Worm (Caenorhabditis elegans) whole organism, young adult: ENCODE data around the gene lmtr-3.

Experiments used
- B0336.3 ChIP-seq: fragments of 200-800 bp; sonication (Bioruptor generic); IDR thresholded peaks from 2 replicates; pipeline ENCODE4 v1.3.6; 2022; ENCODE audit warnings: missing genetic modification characterization, missing compliant biosample characterization
- F49E8.2 ChIP-seq: sonication (generic microtip); optimal IDR thresholded peaks from 3 replicates; lab custom pipeline; 2017; ENCODE audit warnings: missing genetic modification characterization, mild to moderate bottlenecking, missing compliant biosample characterization, antibody characterized with exemption, moderate library complexity; ENCODE audit not compliant: insufficient read depth
- K11D2.4 ChIP-seq: fragments of 200-800 bp; sonication (Bioruptor generic); IDR thresholded peaks from 2 replicates; pipeline ENCODE4 v1.3.6; 2022; ENCODE audit warnings: missing genetic modification reagents, missing genetic modification characterization, missing compliant biosample characterization
- T26A5.8 ChIP-seq: sonication (generic microtip); optimal IDR thresholded peaks from 2 replicates; lab custom pipeline; 2016; ENCODE audit warnings: missing genetic modification characterization, missing compliant biosample characterization
- Y53F4B.3 ChIP-seq: fragments of 200-800 bp; sonication (Bioruptor generic); IDR thresholded peaks from 2 replicates; pipeline ENCODE4 v1.3.6; 2022; ENCODE audit warnings: missing genetic modification reagents, missing genetic modification characterization, missing compliant biosample characterization
- ama-1 ChIP-seq, 3 experiments: fragments of 150-350 bp in 1 of 3; sonication (generic microtip) in 2 of 3; optimal IDR thresholded peaks; 2 replicates each; lab custom pipeline; 2014 to 2018; ENCODE audit warnings: missing biosample characterization in 2 of 3, missing genetic modification characterization in 2 of 3, missing genetic modification reagents in 2 of 3
- aptf-3 ChIP-seq: fragments of 200-800 bp; sonication (Bioruptor generic); IDR thresholded peaks from 2 replicates; pipeline ENCODE4 v1.3.6; 2022; ENCODE audit warnings: missing genetic modification characterization, missing compliant biosample characterization
- athp-1 ChIP-seq: sonication (generic microtip); optimal IDR thresholded peaks from 2 replicates; lab custom pipeline; 2017; ENCODE audit warnings: mild to moderate bottlenecking, missing genetic modification characterization, missing compliant biosample characterization
- ccch-3 ChIP-seq: fragments of 200-800 bp; sonication (Bioruptor generic); optimal IDR thresholded peaks from 2 replicates; lab custom pipeline; 2018; ENCODE audit warnings: mild to moderate bottlenecking, missing genetic modification characterization, missing compliant biosample characterization
- cebp-1 ChIP-seq, 2 experiments: fragments of 200-800 bp in 1 of 2; sonication (Bioruptor generic) in 1 of 2; sonication (generic microtip) in 1 of 2; IDR thresholded peaks in 1 of 2; optimal IDR thresholded peaks in 1 of 2; 2 replicates each; pipeline versions ENCODE4 v1.3.6 to Lab custom; 2017 to 2022; ENCODE audit warnings: missing compliant biosample characterization in 2 of 2, missing genetic modification characterization in 2 of 2, mild to moderate bottlenecking in 1 of 2, missing genetic modification reagents in 1 of 2, moderate library complexity in 1 of 2
- ceh-100 ChIP-seq: fragments of 200-800 bp; sonication (Bioruptor generic); IDR thresholded peaks from 2 replicates; pipeline ENCODE4 v1.3.6; 2022; ENCODE audit warnings: missing genetic modification reagents, missing genetic modification characterization, missing compliant biosample characterization
- ceh-27 ChIP-seq: fragments of 200-800 bp; sonication (Bioruptor generic); optimal IDR thresholded peaks from 2 replicates; lab custom pipeline; 2018; ENCODE audit warnings: mild to moderate bottlenecking, missing genetic modification characterization, moderate library complexity, missing compliant biosample characterization
- ceh-79 ChIP-seq: sonication (generic microtip); optimal IDR thresholded peaks from 2 replicates; lab custom pipeline; 2017; ENCODE audit warnings: mild to moderate bottlenecking, missing genetic modification characterization, missing compliant biosample characterization
- ceh-91 ChIP-seq: fragments of 200-800 bp; sonication (Bioruptor generic); IDR thresholded peaks from 2 replicates; pipeline ENCODE4 v1.3.6; 2022; ENCODE audit warnings: missing genetic modification reagents, missing genetic modification characterization, missing compliant biosample characterization
- chd-7 ChIP-seq: sonication (generic microtip); optimal IDR thresholded peaks from 2 replicates; lab custom pipeline; 2016; ENCODE audit warnings: mild to moderate bottlenecking, missing genetic modification characterization, moderate library complexity, missing compliant biosample characterization
- die-1 ChIP-seq: sonication (generic microtip); optimal IDR thresholded peaks from 2 replicates; lab custom pipeline; 2016; ENCODE audit warnings: missing genotype, mild to moderate bottlenecking, missing genetic modification characterization, missing compliant biosample characterization
- dpff-1 ChIP-seq: sonication (generic microtip); optimal IDR thresholded peaks from 2 replicates; lab custom pipeline; 2017; ENCODE audit warnings: mild to moderate bottlenecking, missing genetic modification characterization, missing compliant biosample characterization
- efl-1 ChIP-seq: fragments of 150-350 bp; optimal IDR thresholded peaks from 2 replicates; lab custom pipeline; 2014; ENCODE audit warnings: missing biosample characterization, missing genetic modification reagents, missing genetic modification characterization
- ekl-4 ChIP-seq: fragments of 200-800 bp; sonication (Bioruptor generic); IDR thresholded peaks from 2 replicates; pipeline ENCODE4 v1.3.6; 2022; ENCODE audit warnings: missing genetic modification reagents, missing genetic modification characterization, missing compliant biosample characterization
- fkh-3 ChIP-seq: sonication (generic microtip); optimal IDR thresholded peaks from 2 replicates; lab custom pipeline; 2016; ENCODE audit warnings: mild to moderate bottlenecking, missing genetic modification characterization, missing compliant biosample characterization
- lin-40 ChIP-seq: sonication (generic microtip); optimal IDR thresholded peaks from 2 replicates; lab custom pipeline; 2016; ENCODE audit warnings: missing genetic modification characterization, mild to moderate bottlenecking, missing compliant biosample characterization, missing genotype, missing genetic modification reagents
- lsl-1 ChIP-seq: fragments of 200-800 bp; sonication (Bioruptor generic); optimal IDR thresholded peaks from 2 replicates; lab custom pipeline; 2018; ENCODE audit warnings: mild to moderate bottlenecking, missing genetic modification characterization, moderate library complexity, missing compliant biosample characterization
- madf-8 ChIP-seq: fragments of 200-800 bp; sonication (Bioruptor generic); conservative IDR thresholded peaks from 2 replicates; pipeline ENCODE4 v1.3.6; 2022; ENCODE audit warnings: missing genetic modification reagents, missing genetic modification characterization, missing compliant biosample characterization
- mel-28 ChIP-seq: sonication (generic microtip); optimal IDR thresholded peaks from 2 replicates; lab custom pipeline; 2016; ENCODE audit warnings: borderline replicate concordance, mild to moderate bottlenecking, missing genetic modification characterization, missing compliant biosample characterization
- nfya-1 ChIP-seq: sonication (generic microtip); optimal IDR thresholded peaks from 2 replicates; lab custom pipeline; 2017; ENCODE audit warnings: antibody characterized with exemption, missing compliant biosample characterization, missing genetic modification characterization, borderline replicate concordance; ENCODE audit not compliant: insufficient read depth
- nhr-179 ChIP-seq: sonication (generic microtip); optimal IDR thresholded peaks from 2 replicates; lab custom pipeline; 2016; ENCODE audit warnings: mild to moderate bottlenecking, missing genetic modification characterization, missing compliant biosample characterization
- nhr-80 ChIP-seq: sonication (generic microtip); optimal IDR thresholded peaks from 2 replicates; lab custom pipeline; 2016; ENCODE audit warnings: missing genetic modification characterization, missing compliant biosample characterization
- pbrm-1 ChIP-seq: fragments of 200-800 bp; sonication (Bioruptor generic); IDR thresholded peaks from 2 replicates; pipeline ENCODE4 v1.3.6; 2022; ENCODE audit warnings: missing genetic modification reagents, missing genetic modification characterization, missing compliant biosample characterization
- pha-4 ChIP-seq: fragments of 150-350 bp; sonication (generic microtip); optimal IDR thresholded peaks from 2 replicates; lab custom pipeline; 2014; ENCODE audit warnings: missing biosample characterization, missing genetic modification reagents, missing genetic modification characterization
- rec-8 ChIP-seq, 2 experiments: sonication (generic microtip); optimal IDR thresholded peaks; 2 replicates each; lab custom pipeline; 2016; ENCODE audit warnings: mild to moderate bottlenecking in 2 of 2, missing genetic modification characterization in 2 of 2, missing genetic modification reagents in 2 of 2, missing genotype in 2 of 2, missing biosample characterization in 1 of 2, missing compliant biosample characterization in 1 of 2, moderate library complexity in 1 of 2
- sdz-38 ChIP-seq: sonication (generic microtip); optimal IDR thresholded peaks from 2 replicates; lab custom pipeline; 2016; ENCODE audit warnings: missing genotype, missing genetic modification characterization, missing compliant biosample characterization
- sea-2 ChIP-seq: fragments of 200-800 bp; sonication (Bioruptor generic); IDR thresholded peaks from 2 replicates; pipeline ENCODE4 v1.3.6; 2022; ENCODE audit warnings: missing genetic modification characterization, missing compliant biosample characterization
- snpc-1.1 ChIP-seq: sonication (generic microtip); optimal IDR thresholded peaks from 2 replicates; lab custom pipeline; 2017; ENCODE audit warnings: missing genetic modification characterization, mild to moderate bottlenecking, missing compliant biosample characterization, antibody characterized with exemption, moderate library complexity, missing genotype, missing genetic modification reagents; ENCODE audit not compliant: insufficient read depth
- snpc-3.4 ChIP-seq: sonication (generic microtip); optimal IDR thresholded peaks from 2 replicates; lab custom pipeline; 2017; ENCODE audit warnings: missing genetic modification characterization, mild to moderate bottlenecking, missing compliant biosample characterization, antibody characterized with exemption, moderate library complexity, missing genotype, missing genetic modification reagents
- unc-62 ChIP-seq: fragments of 150-350 bp; optimal IDR thresholded peaks from 2 replicates; lab custom pipeline; 2014; ENCODE audit warnings: missing biosample characterization, missing genetic modification reagents, missing genetic modification characterization
- xnd-1 ChIP-seq: sonication (generic microtip); optimal IDR thresholded peaks from 2 replicates; lab custom pipeline; 2016; ENCODE audit warnings: missing genotype, missing genetic modification reagents, missing genetic modification characterization, missing compliant biosample characterization
- zim-3 ChIP-seq: sonication (generic microtip); optimal IDR thresholded peaks from 2 replicates; lab custom pipeline; 2017; ENCODE audit warnings: mild to moderate bottlenecking, missing genetic modification characterization, moderate library complexity, missing compliant biosample characterization
- ztf-18 ChIP-seq: sonication (generic microtip); optimal IDR thresholded peaks from 2 replicates; lab custom pipeline; 2016; ENCODE audit warnings: missing genotype, mild to moderate bottlenecking, missing genetic modification characterization, missing compliant biosample characterization

lmtr-3 gene

DNA sequence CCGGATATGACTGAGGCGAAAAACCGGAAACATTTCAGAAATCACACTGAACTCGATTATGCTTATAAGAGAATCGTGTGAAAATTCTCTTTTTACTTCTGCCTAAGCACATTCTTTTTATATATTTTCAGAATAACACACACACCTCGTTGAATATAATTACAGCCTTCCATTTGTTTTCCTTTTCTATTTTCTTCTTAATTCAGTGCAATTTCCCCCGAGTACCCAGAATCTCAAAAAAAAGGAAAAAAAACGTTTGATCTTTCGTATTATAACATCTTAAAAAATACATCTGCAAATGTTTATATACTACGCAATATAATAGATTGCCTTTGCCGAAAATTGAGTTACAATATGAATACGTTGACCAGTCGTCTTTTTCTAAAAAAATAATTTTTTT, 7.8 kb downstream of the lmtr-3 start:
- TF ChIP-seq lin-40 (no peak), ceh-79 (tag; lab: Kevin White, UChicago) (no peak), sea-2 (GFP tag; lab: Robert Waterston, UW) (no peak), snpc-3.4 (tag; lab: Kevin White, UChicago) (no peak), mel-28 (tag; lab: Kevin White, UChicago) (no peak), snpc-1.1 (tag; lab: Kevin White, UChicago) (no peak), rec-8 (tag; optimal IDR thresholded peaks at IDR 0.05; lab: Kevin White, UChicago) (no peak), nhr-80 (tag; lab: Kevin White, UChicago) (no peak), B0336.3 (GFP tag; lab: Robert Waterston, UW) (no peak), fkh-3 (tag; lab: Kevin White, UChicago) (no peak), unc-62 (GFP tag; lab: Kevin White, UChicago) (no peak), pha-4 (tag; lab: Kevin White, UChicago) (no peak), cebp-1 (GFP tag; IDR thresholded peaks at IDR 0.05; lab: Robert Waterston, UW) (no peak), cebp-1 (tag; optimal IDR thresholded peaks at IDR 0.05; lab: Kevin White, UChicago) (no peak), ama-1 (optimal IDR thresholded peaks at IDR 0.05; lab: Kevin White, UChicago) (no peak), ama-1 (GFP tag; optimal IDR thresholded peaks at IDR 0.05; lab: Kevin White, UChicago) (no peak), chd-7 (tag; lab: Kevin White, UChicago) (no peak), ekl-4 (GFP tag; lab: Robert Waterston, UW) (no peak), ceh-100 (GFP tag; lab: Robert Waterston, UW) (no peak), F49E8.2 (tag; lab: Kevin White, UChicago) (no peak), zim-3 (tag; lab: Kevin White, UChicago) (no peak), dpff-1 (tag; lab: Kevin White, UChicago) (no peak)

DNA sequence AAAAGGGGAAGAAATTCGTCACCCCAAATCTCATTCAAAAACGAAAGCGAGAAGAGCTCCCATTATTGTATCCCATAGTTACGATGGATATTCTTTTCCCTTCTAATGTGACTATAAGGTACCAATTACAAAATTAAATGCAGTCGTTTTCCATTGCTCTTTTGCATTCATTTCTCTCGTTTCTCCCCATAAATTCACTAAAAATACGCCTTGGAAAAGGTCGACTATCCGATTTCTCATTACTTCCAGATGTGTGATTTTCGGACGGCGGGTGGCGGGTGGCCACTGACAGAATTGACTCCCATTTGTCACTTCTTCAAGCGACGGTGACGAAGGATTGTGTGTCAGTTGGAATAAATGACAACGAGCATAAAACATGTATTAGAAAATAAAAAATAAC, 9.5 kb downstream of the lmtr-3 start:
- TF ChIP-seq die-1: no peak
- TF ChIP-seq mel-28 (tag; lab: Kevin White, UChicago): no peak
- no peak for TF ChIP-seq madf-8 (GFP tag; lab: Robert Waterston, UW)

DNA sequence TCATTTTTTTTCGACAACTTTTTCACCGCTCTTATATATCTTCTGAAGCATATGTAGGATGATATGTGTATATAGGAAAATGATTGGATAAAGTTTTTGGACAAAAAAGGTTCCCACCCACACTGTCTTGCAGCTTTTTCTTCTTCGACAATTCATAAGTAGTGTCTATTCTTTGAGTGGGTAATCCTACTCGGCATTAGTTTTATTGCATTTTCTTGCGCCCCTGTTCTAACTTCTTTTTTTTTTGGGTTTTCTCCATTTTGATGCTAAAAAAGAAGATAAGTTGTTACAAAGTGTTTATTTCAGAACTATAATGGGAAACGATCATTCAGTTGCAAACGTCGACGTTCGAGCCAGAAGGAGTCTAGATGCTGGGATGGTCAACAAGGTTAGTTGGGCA, 10.3 kb downstream of the lmtr-3 start, which contains the start of gene glb-3:
glb-3 (plus strand) TSS at position 301 of the 400 bp plus-strand sequence.
- no peak for TF ChIP-seq nfya-1 (tag; lab: Kevin White, UChicago)
- TF ChIP-seq ceh-79 (tag; lab: Kevin White, UChicago): no peak
- no peak for TF ChIP-seq pbrm-1
- TF ChIP-seq aptf-3 (GFP tag; lab: Robert Waterston, UW): no peak
- TF ChIP-seq nhr-179 (tag; lab: Kevin White, UChicago): no peak
- TF ChIP-seq chd-7 (tag; lab: Kevin White, UChicago): no peak
- TF ChIP-seq K11D2.4 (GFP tag; lab: Robert Waterston, UW): no peak
- TF ChIP-seq athp-1: no peak
- TF ChIP-seq lsl-1: no peak
- TF ChIP-seq madf-8 (GFP tag; lab: Robert Waterston, UW): no peak
- TF ChIP-seq efl-1 (GFP tag; lab: Kevin White, UChicago): no peak
- TF ChIP-seq T26A5.8 (tag; lab: Kevin White, UChicago): no peak
- no peak for TF ChIP-seq ceh-91 (GFP tag; lab: Robert Waterston, UW)
- TF ChIP-seq ztf-18 (tag; lab: Kevin White, UChicago): no peak
- TF ChIP-seq ccch-3: no peak
- TF ChIP-seq Y53F4B.3 (GFP tag; lab: Robert Waterston, UW): no peak
- TF ChIP-seq xnd-1: no peak
- no peak for TF ChIP-seq sdz-38 (tag; lab: Kevin White, UChicago)
- no peak for TF ChIP-seq pha-4 (tag; lab: Kevin White, UChicago)
- no peak for TF ChIP-seq ceh-27 (GFP tag; lab: Kevin White, UChicago)
- TF ChIP-seq, all 124 proteins: peak for 0
